Fruit fly (Drosophila melanogaster) whole organism, prepupa: ENCODE results near the gene CG13365.

Source experiments
- CG1621 ChIP-seq: fragments of 200-800 bp; sonication (Bioruptor generic); optimal IDR thresholded peaks from 3 replicates; lab custom pipeline; 2018; ENCODE audit warnings: missing biosample characterization, mild to moderate bottlenecking, missing genetic modification characterization
- CG4318 ChIP-seq: fragments of 200-800 bp; sonication (Bioruptor generic); optimal IDR thresholded peaks from 3 replicates; lab custom pipeline; 2017; ENCODE audit warnings: missing biosample characterization, mild to moderate bottlenecking, missing genetic modification characterization
- Gug ChIP-seq: fragments of 200-800 bp; sonication (Bioruptor generic); IDR thresholded peaks from 2 replicates; pipeline ENCODE4 v1.3.6; 2022; ENCODE audit warnings: missing biosample characterization, missing genetic modification characterization
- acj6 ChIP-seq: fragments of 200-800 bp; sonication (Bioruptor generic); optimal IDR thresholded peaks from 3 replicates; lab custom pipeline; 2016; ENCODE audit warnings: missing biosample characterization, missing genetic modification characterization
- dac ChIP-seq: fragments of 200-800 bp; sonication (Bioruptor generic); optimal IDR thresholded peaks from 2 replicates; lab custom pipeline; 2017; ENCODE audit warnings: missing biosample characterization, mild to moderate bottlenecking, missing genetic modification characterization
- dsx ChIP-seq: fragments of 200-800 bp; optimal IDR thresholded peaks from 3 replicates; lab custom pipeline; 2019; ENCODE audit warnings: missing biosample characterization, mild to moderate bottlenecking, missing genetic modification characterization, moderate library complexity; ENCODE audit not compliant: poor library complexity, severe bottlenecking

CG13365 gene

dm6 chrX:580635-581034 is 40.4 kb downstream of the CG13365 start:
- TF ChIP-seq CG4318 (GFP tag; lab: Kevin White, UChicago) (no peak), CG1621 (no peak), acj6 (no peak), dac (GFP tag; lab: Kevin White, UChicago) (no peak), dsx (GFP tag; lab: Kevin White, UChicago) (no peak), Gug (no peak)
